Fruit fly (Drosophila melanogaster) whole organism, embryonic: ENCODE measurements around the gene Reg-2.

Experiments used
- CG13624 ChIP-seq: fragments of 200-800 bp; sonication (Bioruptor generic); optimal IDR thresholded peaks from 2 replicates; lab custom pipeline; 2016; ENCODE audit warnings: missing biosample characterization, missing genetic modification characterization
- CG14014 ChIP-seq: fragments of 200-800 bp; sonication (Bioruptor generic); IDR thresholded peaks from 2 replicates; pipeline ENCODE4 v1.3.6; 2022; ENCODE audit warnings: missing biosample characterization, missing genetic modification characterization
- D19B ChIP-seq: fragments of 200-800 bp; sonication (Bioruptor generic); optimal IDR thresholded peaks from 2 replicates; lab custom pipeline; 2017; ENCODE audit warnings: missing biosample characterization, mild to moderate bottlenecking, missing genetic modification characterization
- Lpt ChIP-seq: fragments of >200 bp; optimal IDR thresholded peaks from 2 replicates; lab custom pipeline; 2018; ENCODE audit warnings: missing biosample characterization, missing genetic modification characterization
- Rfx ChIP-seq: fragments of 200-800 bp; sonication (Bioruptor generic); IDR thresholded peaks from 2 replicates; pipeline ENCODE4 v1.3.6; 2022; ENCODE audit warnings: missing biosample characterization, missing genetic modification characterization
- Scr ChIP-seq: fragments of 200-800 bp; sonication (Bioruptor generic); IDR thresholded peaks from 2 replicates; pipeline ENCODE4 v1.3.6; 2022; ENCODE audit warnings: missing biosample characterization, missing genetic modification characterization; ENCODE audit not compliant: partially characterized antibody
- tin ChIP-seq: fragments of 200-800 bp; sonication (Bioruptor generic); optimal IDR thresholded peaks from 3 replicates; lab custom pipeline; 2016; ENCODE audit warnings: missing biosample characterization, missing genetic modification characterization

dm6 chr3L:648155-649024 lies 42.0 kb upstream of the Reg-2 start, which contains the start of gene Gale:
- peak; percentile 70 for TF ChIP-seq Scr (GFP tag; lab: Robert Waterston, UW)
- TF ChIP-seq D19B, result no peak
- TF ChIP-seq CG14014, result no peak
- peak; percentile 55 for TF ChIP-seq Rfx
- TF ChIP-seq CG13624 (GFP tag; lab: Kevin White, UChicago), result peak; percentile 46
- no peak for TF ChIP-seq tin (GFP tag; lab: Kevin White, UChicago)
- TF ChIP-seq Lpt (GFP tag; lab: Kevin White, UChicago), result no peak
